Fruit fly (Drosophila melanogaster) whole organism, wandering third instar larva: Measurements from ENCODE around the gene eIF2beta.
A peak's percentile ranks its signal among the peaks of the same experiment; 100 is the strongest.

Source experiments
- Abd-B ChIP-seq: fragments of >200 bp; optimal IDR thresholded peaks from 2 replicates; lab custom pipeline; 2017; ENCODE audit warnings: missing biosample characterization, missing genetic modification characterization
- CG32264 ChIP-seq: fragments of 200-800 bp; sonication (Bioruptor generic); optimal IDR thresholded peaks from 2 replicates; lab custom pipeline; 2016; ENCODE audit warnings: missing biosample characterization, missing genetic modification characterization
- CG9705 ChIP-seq: fragments of 200-800 bp; sonication (Bioruptor generic); optimal IDR thresholded peaks from 2 replicates; lab custom pipeline; 2018; ENCODE audit warnings: missing biosample characterization, mild to moderate bottlenecking, missing genetic modification characterization
- CrebA ChIP-seq: fragments of 200-800 bp; sonication (Bioruptor generic); optimal IDR thresholded peaks from 2 replicates; lab custom pipeline; 2016; ENCODE audit warnings: missing biosample characterization, mild to moderate bottlenecking, missing genetic modification characterization, borderline replicate concordance
- Dfd ChIP-seq: fragments of >200 bp; optimal IDR thresholded peaks from 2 replicates; lab custom pipeline; 2017; ENCODE audit warnings: missing biosample characterization, missing genetic modification characterization
- Dif ChIP-seq: fragments of 200-275, 200-300 bp; sonication (Bioruptor generic); optimal IDR thresholded peaks from 2 replicates; lab custom pipeline; 2018; ENCODE audit warnings: missing biosample characterization, missing genetic modification characterization; ENCODE audit not compliant: partially characterized antibody
- GATAd ChIP-seq: sonication (Bioruptor generic); optimal IDR thresholded peaks from 2 replicates; lab custom pipeline; 2016; ENCODE audit warnings: missing biosample characterization, missing genetic modification characterization
- HLH106 ChIP-seq: fragments of 200-800 bp; optimal IDR thresholded peaks from 3 replicates; lab custom pipeline; 2019; ENCODE audit warnings: missing biosample characterization, mild to moderate bottlenecking, missing genetic modification characterization, moderate library complexity
- Hnf4 ChIP-seq: fragments of 200-800 bp; sonication (Bioruptor generic); optimal IDR thresholded peaks from 2 replicates; lab custom pipeline; 2016; ENCODE audit warnings: missing biosample characterization, mild to moderate bottlenecking, missing genetic modification characterization
- Hr78 ChIP-seq: fragments of >200 bp; optimal IDR thresholded peaks from 2 replicates; lab custom pipeline; 2017; ENCODE audit warnings: missing biosample characterization, missing genetic modification characterization
- Hr83 ChIP-seq: fragments of 200-300 bp; sonication (Bioruptor generic); optimal IDR thresholded peaks from 2 replicates; lab custom pipeline; 2016; ENCODE audit warnings: missing biosample characterization, mild to moderate bottlenecking, missing genetic modification characterization, moderate library complexity; ENCODE audit not compliant: poor library complexity, severe bottlenecking
- Jra ChIP-seq: sonication (Bioruptor generic); optimal IDR thresholded peaks from 2 replicates; lab custom pipeline; 2016; ENCODE audit warnings: missing biosample characterization, missing genetic modification characterization
- Mio ChIP-seq: sonication (Bioruptor generic); optimal IDR thresholded peaks from 2 replicates; lab custom pipeline; 2016; ENCODE audit warnings: missing biosample characterization, missing genetic modification characterization
- Myc ChIP-seq: fragments of >200 bp; optimal IDR thresholded peaks from 2 replicates; lab custom pipeline; 2017
- N ChIP-seq: fragments of >200 bp; optimal IDR thresholded peaks from 2 replicates; lab custom pipeline; 2018; ENCODE audit warnings: missing biosample characterization, missing external identifiers, missing genetic modification characterization
- OdsH ChIP-seq: fragments of 200-800 bp; sonication (Bioruptor generic); optimal IDR thresholded peaks from 2 replicates; lab custom pipeline; 2016; ENCODE audit warnings: missing biosample characterization, mild to moderate bottlenecking, missing genetic modification characterization
- Rel ChIP-seq, 2 experiments: fragments of 200-800 bp; sonication (Bioruptor generic) in 1 of 2; optimal IDR thresholded peaks; 2 replicates in 1 of 2; 3 replicates in 1 of 2; lab custom pipeline; 2016 to 2019; ENCODE audit warnings: mild to moderate bottlenecking in 2 of 2, missing biosample characterization in 2 of 2, missing genetic modification characterization in 2 of 2, moderate library complexity in 1 of 2
- Sp1 ChIP-seq: fragments of 200-800 bp; sonication (Bioruptor generic); optimal IDR thresholded peaks from 3 replicates; lab custom pipeline; 2019; ENCODE audit warnings: missing biosample characterization, mild to moderate bottlenecking, missing genetic modification characterization, moderate library complexity
- Vsx2 ChIP-seq: fragments of 200-300, 225-300 bp; sonication (Bioruptor generic); optimal IDR thresholded peaks from 2 replicates; lab custom pipeline; 2018; ENCODE audit warnings: missing biosample characterization, missing genetic modification characterization; ENCODE audit not compliant: partially characterized antibody
- br ChIP-seq: fragments of 200-800 bp; sonication (Bioruptor generic); optimal IDR thresholded peaks from 2 replicates; lab custom pipeline; 2016; ENCODE audit warnings: missing biosample characterization, missing genetic modification characterization
- brk ChIP-seq: fragments of 200-800 bp; sonication (Bioruptor generic); optimal IDR thresholded peaks from 2 replicates; lab custom pipeline; 2016; ENCODE audit warnings: missing biosample characterization, mild to moderate bottlenecking, missing genetic modification characterization
- dl ChIP-seq, 2 experiments: fragments of 175-275, 200-275 bp in 1 of 2; fragments of 200-275 bp in 1 of 2; sonication (Bioruptor generic); optimal IDR thresholded peaks; lab custom pipeline; 2018; ENCODE audit warnings: mild to moderate bottlenecking in 2 of 2, missing biosample characterization in 2 of 2, missing genetic modification characterization in 2 of 2, moderate library complexity in 2 of 2; ENCODE audit not compliant: partially characterized antibody in 2 of 2, insufficient read depth in 1 of 2
- dmrt93B ChIP-seq: fragments of 200-800 bp; sonication (Bioruptor generic); optimal IDR thresholded peaks from 2 replicates; lab custom pipeline; 2018; ENCODE audit warnings: missing biosample characterization, mild to moderate bottlenecking, missing genetic modification characterization
- dsf ChIP-seq: sonication (Bioruptor generic); optimal IDR thresholded peaks from 2 replicates; lab custom pipeline; 2016; ENCODE audit warnings: missing biosample characterization, missing genetic modification characterization, borderline replicate concordance
- ey ChIP-seq: fragments of 200-800 bp; sonication (Bioruptor generic); optimal IDR thresholded peaks from 2 replicates; lab custom pipeline; 2016; ENCODE audit warnings: missing biosample characterization, missing genetic modification characterization
- foxo ChIP-seq, 2 experiments: fragments of 200-800 bp; sonication (Bioruptor generic); optimal IDR thresholded peaks; 2 replicates in 1 of 2; 3 replicates in 1 of 2; lab custom pipeline; 2016 to 2017; ENCODE audit warnings: missing biosample characterization in 2 of 2, missing genetic modification characterization in 2 of 2
- fru ChIP-seq: fragments of 200-800 bp; sonication (Bioruptor generic); optimal IDR thresholded peaks from 3 replicates; lab custom pipeline; 2016; ENCODE audit warnings: missing biosample characterization, mild to moderate bottlenecking, missing genetic modification characterization
- h ChIP-seq: fragments of 200-800 bp; sonication (Bioruptor generic); optimal IDR thresholded peaks from 3 replicates; lab custom pipeline; 2016; ENCODE audit warnings: missing biosample characterization, mild to moderate bottlenecking, missing genetic modification characterization
- jim ChIP-seq: fragments of 175-275, 200-325 bp; sonication (Bioruptor generic); optimal IDR thresholded peaks from 2 replicates; lab custom pipeline; 2016; ENCODE audit warnings: missing biosample characterization, mild to moderate bottlenecking, missing genetic modification characterization
- lola ChIP-seq: fragments of >200 bp; optimal IDR thresholded peaks from 2 replicates; lab custom pipeline; 2017; ENCODE audit warnings: missing biosample characterization, missing genetic modification characterization
- pan ChIP-seq: fragments of >200 bp; optimal IDR thresholded peaks from 2 replicates; lab custom pipeline; 2017
- psq ChIP-seq: fragments of 200-800 bp; sonication (Bioruptor generic); optimal IDR thresholded peaks from 3 replicates; lab custom pipeline; 2017; ENCODE audit warnings: missing biosample characterization, mild to moderate bottlenecking, missing genetic modification characterization, moderate library complexity
- rgr ChIP-seq: fragments of 200-800 bp; sonication (Bioruptor generic); optimal IDR thresholded peaks from 3 replicates; lab custom pipeline; 2016; ENCODE audit warnings: missing biosample characterization, mild to moderate bottlenecking, missing genetic modification characterization
- sage ChIP-seq: fragments of 200-800 bp; sonication (Bioruptor generic); optimal IDR thresholded peaks from 2 replicates; lab custom pipeline; 2016; ENCODE audit warnings: missing biosample characterization, mild to moderate bottlenecking, missing genetic modification characterization
- sv ChIP-seq: fragments of 200-800 bp; sonication (Bioruptor generic); optimal IDR thresholded peaks from 3 replicates; lab custom pipeline; 2016; ENCODE audit warnings: missing biosample characterization, missing genetic modification characterization
- tai ChIP-seq: sonication (Bioruptor generic); optimal IDR thresholded peaks from 2 replicates; lab custom pipeline; 2016; ENCODE audit warnings: missing biosample characterization, missing genetic modification characterization
- usp ChIP-seq: fragments of >200 bp; optimal IDR thresholded peaks from 2 replicates; lab custom pipeline; 2017; ENCODE audit warnings: missing biosample characterization, missing genetic modification characterization
- woc ChIP-seq: sonication (Bioruptor generic); optimal IDR thresholded peaks from 2 replicates; lab custom pipeline; 2016; ENCODE audit warnings: missing biosample characterization, mild to moderate bottlenecking, missing genetic modification characterization

eIF2beta gene

dm6 chr3L:12534318-12534717, 7.8 kb upstream of the eIF2beta start, which contains the start of gene Pmm2:
Pmm2 (plus strand) TSS chr3L:12534590.
- TF ChIP-seq Rel (GFP tag; optimal IDR thresholded peaks at IDR 0.05; lab: Kevin White, UChicago) (no peak), Rel (tag; optimal IDR thresholded peaks at IDR 0.05; lab: Kevin White, UChicago) (peak; percentile 2), Hr83 (GFP tag; lab: Kevin White, UChicago) (no peak)

dm6 chr3L:12533392-12534070, 7.0 kb upstream of the eIF2beta start, which contains the start of the genes Tsf2 and CG34242:
Tsf2 (minus strand) TSS chr3L:12533724.
CG34242 (plus strand) TSS chr3L:12533996.
- TF ChIP-seq psq (GFP tag; lab: Kevin White, UChicago) (no peak), Hnf4 (GFP tag; lab: Kevin White, UChicago) (no peak), Hr83 (GFP tag; lab: Kevin White, UChicago) (no peak), dsf (GFP tag; lab: Kevin White, UChicago) (no peak), sage (GFP tag; lab: Kevin White, UChicago) (peak; percentile 56), dmrt93B (GFP tag; lab: Kevin White, UChicago) (peak; percentile 81), ey (GFP tag; lab: Kevin White, UChicago) (no peak), Rel (GFP tag; optimal IDR thresholded peaks at IDR 0.05; lab: Kevin White, UChicago) (no peak), Rel (tag; optimal IDR thresholded peaks at IDR 0.05; lab: Kevin White, UChicago) (peak; percentile 80), HLH106 (tag; lab: Kevin White, UChicago) (peak; percentile 94), OdsH (GFP tag; lab: Kevin White, UChicago) (no peak), fru (peak; percentile 63), pan (lab: Kevin White, UChicago) (no peak), Hr78 (GFP tag; lab: Kevin White, UChicago) (no peak), Mio (GFP tag; lab: Kevin White, UChicago) (no peak), woc (peak; percentile 46), dl (GFP tag; optimal IDR thresholded peaks at IDR 0.05; lab: Kevin White, UChicago; ENCODE audit: insufficient read depth in 1 of 2, partially characterized antibody in 2 of 2) (no peak), Myc (lab: Kevin White, UChicago) (peak; percentile 39), CG9705 (GFP tag; lab: Kevin White, UChicago) (peak; percentile 28), jim (no peak), h (no peak), tai (GFP tag; lab: Kevin White, UChicago) (no peak), Sp1 (GFP tag; lab: Kevin White, UChicago) (peak; percentile 4), CrebA (GFP tag; lab: Kevin White, UChicago) (no peak), sv (GFP tag; lab: Kevin White, UChicago) (peak; percentile 16), GATAd (GFP tag; lab: Kevin White, UChicago) (no peak), usp (GFP tag; lab: Kevin White, UChicago) (no peak), Vsx2 (GFP tag; lab: Kevin White, UChicago) (no peak), Dfd (GFP tag; lab: Kevin White, UChicago) (no peak), CG32264 (GFP tag; lab: Kevin White, UChicago) (no peak), foxo (GFP tag; optimal IDR thresholded peaks at IDR 0.05; lab: Kevin White, UChicago) (peak in 1 of 2 experiments; percentile 75), rgr (GFP tag; lab: Kevin White, UChicago) (peak; percentile 23), Jra (no peak), lola (GFP tag; lab: Kevin White, UChicago) (no peak), Dif (no peak), N (GFP tag; lab: Kevin White, UChicago) (no peak), brk (GFP tag; lab: Kevin White, UChicago) (no peak), br (GFP tag; lab: Kevin White, UChicago) (no peak), Abd-B (GFP tag; lab: Kevin White, UChicago) (no peak)
- TF ChIP-seq, all 38 proteins: peak for 12
